Worm (Caenorhabditis elegans) whole organism, L4/young adult: ENCODE data around the gene F57B1.6.

Source experiments
- W03F9.2 ChIP-seq: fragments of 150-350 bp; optimal IDR thresholded peaks from 2 replicates; lab custom pipeline; 2014; ENCODE audit warnings: missing biosample characterization, missing genetic modification characterization
- dao-5 ChIP-seq: sonication (generic microtip); optimal IDR thresholded peaks from 2 replicates; lab custom pipeline; 2016; ENCODE audit warnings: missing genotype, missing genetic modification characterization, moderate library complexity, missing compliant biosample characterization
- him-1 ChIP-seq: sonication (generic microtip); optimal IDR thresholded peaks from 2 replicates; lab custom pipeline; 2016; ENCODE audit warnings: missing genotype, missing genetic modification reagents, missing genetic modification characterization, missing compliant biosample characterization

F57B1.6 gene

ce11 chrV:13252862-13253261 is 43.4 kb downstream of the F57B1.6 start:
- TF ChIP-seq him-1 (tag; lab: Kevin White, UChicago) (no peak), W03F9.2 (tag; lab: Kevin White, UChicago) (no peak), dao-5 (tag; lab: Kevin White, UChicago) (no peak)

- TF ChIP-seq dao-5 (tag; lab: Kevin White, UChicago) (no peak), him-1 (tag; lab: Kevin White, UChicago) (no peak), W03F9.2 (tag; lab: Kevin White, UChicago) (no peak)
Measured at ce11 chrV:13258909-13259361, 49.5 kb downstream of the F57B1.6 start, which contains the start of gene C34D1.4. C34D1.4 (minus strand) TSS chrV:13259311.

DNA sequence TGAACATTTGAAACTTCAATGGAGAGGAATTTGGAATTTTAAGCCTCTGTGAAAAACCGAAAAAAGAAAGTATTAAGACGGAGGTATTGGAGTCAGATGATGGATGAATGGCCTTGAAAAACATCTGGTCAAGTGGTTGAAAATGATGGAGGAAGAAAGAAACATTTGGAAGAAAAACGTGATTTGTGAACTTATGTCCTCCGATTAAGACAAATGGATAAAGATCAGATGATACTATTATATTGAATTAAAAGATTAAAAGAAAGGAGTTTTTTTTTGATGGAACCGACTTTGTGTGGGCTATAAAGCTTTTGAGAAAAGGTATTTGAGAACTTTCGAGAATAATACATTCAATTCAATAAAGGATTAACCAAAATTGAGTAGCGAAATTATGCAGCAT is 50.1 kb downstream of the F57B1.6 start:
- TF ChIP-seq him-1 (tag; lab: Kevin White, UChicago) (no peak), dao-5 (tag; lab: Kevin White, UChicago) (no peak), W03F9.2 (tag; lab: Kevin White, UChicago) (no peak)

- no peak for TF ChIP-seq W03F9.2 (tag; lab: Kevin White, UChicago)
- TF ChIP-seq dao-5 (tag; lab: Kevin White, UChicago): no peak
- TF ChIP-seq him-1 (tag; lab: Kevin White, UChicago): no peak
Measured at ce11 chrV:13262781-13263318, 53.4 kb downstream of the F57B1.6 start.
